Worm (Caenorhabditis elegans) whole organism, young adult: ENCODE data around the gene F41E7.2.

Source experiments
- B0019.2 ChIP-seq: fragments of 200-800 bp; sonication (Bioruptor generic); conservative IDR thresholded peaks from 2 replicates; pipeline ENCODE4 v1.3.6; 2022; ENCODE audit warnings: missing genetic modification reagents, missing genetic modification characterization, missing compliant biosample characterization
- F49E8.2 ChIP-seq: sonication (generic microtip); optimal IDR thresholded peaks from 3 replicates; lab custom pipeline; 2017; ENCODE audit warnings: missing genetic modification characterization, mild to moderate bottlenecking, missing compliant biosample characterization, antibody characterized with exemption, moderate library complexity; ENCODE audit not compliant: insufficient read depth
- ama-1 ChIP-seq, 3 experiments: fragments of 150-350 bp in 1 of 3; sonication (generic microtip) in 2 of 3; optimal IDR thresholded peaks; 2 replicates each; lab custom pipeline; 2014 to 2018; ENCODE audit warnings: missing biosample characterization in 2 of 3, missing genetic modification characterization in 2 of 3, missing genetic modification reagents in 2 of 3
- chd-7 ChIP-seq: sonication (generic microtip); optimal IDR thresholded peaks from 2 replicates; lab custom pipeline; 2016; ENCODE audit warnings: mild to moderate bottlenecking, missing genetic modification characterization, moderate library complexity, missing compliant biosample characterization
- ekl-4 ChIP-seq: fragments of 200-800 bp; sonication (Bioruptor generic); IDR thresholded peaks from 2 replicates; pipeline ENCODE4 v1.3.6; 2022; ENCODE audit warnings: missing genetic modification reagents, missing genetic modification characterization, missing compliant biosample characterization
- hlh-26 ChIP-seq: fragments of 200-800 bp; sonication (Bioruptor generic); conservative IDR thresholded peaks from 2 replicates; pipeline ENCODE4 v1.3.6; 2022; ENCODE audit warnings: missing genetic modification reagents, missing genetic modification characterization, missing compliant biosample characterization
- pha-4 ChIP-seq: fragments of 150-350 bp; sonication (generic microtip); optimal IDR thresholded peaks from 2 replicates; lab custom pipeline; 2014; ENCODE audit warnings: missing biosample characterization, missing genetic modification reagents, missing genetic modification characterization
- rcor-1 ChIP-seq: fragments of 200-800 bp; sonication (Bioruptor generic); IDR thresholded peaks from 2 replicates; pipeline ENCODE4 v1.3.6; 2022; ENCODE audit warnings: missing genetic modification reagents, missing genetic modification characterization, missing compliant biosample characterization
- repo-1 ChIP-seq: sonication (generic microtip); optimal IDR thresholded peaks from 2 replicates; lab custom pipeline; 2017; ENCODE audit warnings: mild to moderate bottlenecking, missing genetic modification characterization, missing compliant biosample characterization
- snpc-4 ChIP-seq, 5 experiments: fragments of 150-350 bp in 1 of 5; sonication (generic microtip) in 4 of 5; optimal IDR thresholded peaks; 2 replicates each; lab custom pipeline; 2014 to 2018; ENCODE audit warnings: missing genetic modification characterization in 5 of 5, missing biosample characterization in 3 of 5, antibody characterized with exemption in 2 of 5, mild to moderate bottlenecking in 2 of 5, missing compliant biosample characterization in 2 of 5, missing genotype in 2 of 5, moderate library complexity in 2 of 5, missing genetic modification reagents in 1 of 5
- tbx-9 ChIP-seq: sonication (generic microtip); optimal IDR thresholded peaks from 2 replicates; lab custom pipeline; 2016; ENCODE audit warnings: borderline replicate concordance, missing genetic modification characterization, inconsistent platforms, missing compliant biosample characterization
- unc-62 ChIP-seq: fragments of 150-350 bp; optimal IDR thresholded peaks from 2 replicates; lab custom pipeline; 2014; ENCODE audit warnings: missing biosample characterization, missing genetic modification reagents, missing genetic modification characterization

DNA sequence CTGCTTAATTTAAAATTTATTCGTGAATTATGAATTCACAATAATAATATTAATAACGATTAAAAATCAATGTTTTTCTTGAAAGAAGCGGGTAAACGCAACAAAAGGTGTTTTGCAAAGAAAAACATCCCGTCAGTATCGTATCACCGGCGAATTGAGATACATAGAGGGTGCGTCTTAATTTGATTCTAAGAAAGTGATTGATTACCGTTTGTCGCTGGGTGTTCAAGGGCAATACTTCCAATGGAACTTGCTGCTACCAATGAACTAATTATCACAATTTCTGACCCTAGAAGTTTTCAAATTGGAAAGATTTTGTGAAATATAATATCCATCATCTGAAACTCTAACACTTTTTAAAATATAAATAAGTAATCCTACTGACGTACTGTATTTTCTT, 27.9 kb upstream of the F41E7.2 start:
- no peak for TF ChIP-seq pha-4 (tag; lab: Kevin White, UChicago)
- no peak for TF ChIP-seq chd-7
- TF ChIP-seq B0019.2 (GFP tag; lab: Robert Waterston, UW): no peak
- no peak for TF ChIP-seq tbx-9 (tag; lab: Kevin White, UChicago)
- TF ChIP-seq ama-1 (optimal IDR thresholded peaks at IDR 0.05; lab: Kevin White, UChicago): no peak
- TF ChIP-seq ama-1 (GFP tag; optimal IDR thresholded peaks at IDR 0.05; lab: Kevin White, UChicago): no peak
- no peak for TF ChIP-seq unc-62 (GFP tag; lab: Kevin White, UChicago)
- TF ChIP-seq rcor-1 (GFP tag; lab: Robert Waterston, UW): no peak
- no peak for TF ChIP-seq repo-1 (tag; lab: Kevin White, UChicago)
- TF ChIP-seq hlh-26 (GFP tag; lab: Robert Waterston, UW): no peak
- TF ChIP-seq F49E8.2 (tag; lab: Kevin White, UChicago): no peak
- TF ChIP-seq snpc-4 (GFP tag; optimal IDR thresholded peaks at IDR 0.05; lab: Kevin White, UChicago): no peak
- no peak for TF ChIP-seq snpc-4 (tag; optimal IDR thresholded peaks at IDR 0.05; lab: Kevin White, UChicago)
- no peak for TF ChIP-seq ekl-4 (GFP tag; lab: Robert Waterston, UW)
